Fruit fly (Drosophila melanogaster): ENCODE measurements around the gene Epg5.

Gene Epg5

DNA sequence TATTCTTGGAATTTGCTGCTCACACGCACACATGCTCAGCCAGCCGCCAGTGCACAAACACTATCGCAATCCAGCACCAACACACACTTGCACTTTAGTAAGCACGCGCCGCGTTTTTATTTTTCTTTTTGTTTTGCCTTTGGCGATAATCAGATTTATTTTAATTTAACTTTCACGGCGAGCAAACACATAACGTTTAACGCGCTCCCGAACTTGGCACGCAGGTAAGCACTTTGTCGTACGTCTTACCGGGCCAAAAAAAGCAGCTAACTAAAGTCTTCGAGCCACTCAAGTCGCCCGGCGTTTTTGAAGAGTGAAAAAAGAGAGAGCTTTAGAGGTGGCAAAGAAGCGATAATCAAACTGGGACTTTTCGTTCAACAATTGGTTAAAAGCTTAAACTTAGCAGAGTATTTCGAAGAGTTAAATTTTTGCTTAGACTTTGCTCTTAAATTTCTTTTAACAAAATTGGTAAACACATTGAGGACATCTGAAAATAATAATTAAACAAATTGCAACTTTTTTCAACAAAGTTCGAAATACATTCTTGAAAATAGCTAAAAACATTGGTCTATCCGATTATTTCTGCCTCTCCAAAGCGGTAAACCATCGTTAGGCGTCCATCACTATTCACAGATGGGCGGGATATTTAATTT is 15.3 kb downstream of the Epg5 start, which contains the start of gene Mekk1 (continued):
- TF ChIP-seq nom (GFP tag; optimal IDR thresholded peaks at IDR 0.05) (peak; percentile 62), Aef1 (GFP tag; IDR thresholded peaks at IDR 0.05) (peak; percentile 31; the same call in 1 of the 3 replicates), chif (GFP tag; optimal IDR thresholded peaks at IDR 0.05) (peak in 1 of 2 experiments; percentile 13), ems (GFP tag; optimal IDR thresholded peaks at IDR 0.05) (peak; percentile 26), CG30431 (GFP tag; optimal IDR thresholded peaks at IDR 0.05) (no peak), GATAe (GFP tag; conservative IDR thresholded peaks at IDR 0.05) (no peak), CG13775 (GFP tag; optimal IDR thresholded peaks at IDR 0.05) (peak; percentile 20), CG1792 (GFP tag; optimal IDR thresholded peaks at IDR 0.05) (peak; percentile 35), caup (GFP tag; optimal IDR thresholded peaks at IDR 0.05; ENCODE audit: severe bottlenecking) (peak; percentile 41), Abd-B (GFP tag; optimal IDR thresholded peaks at IDR 0.05) (peak; percentile 40), CG12155 (GFP tag; optimal IDR thresholded peaks at IDR 0.05) (peak; percentile 59), sc (optimal IDR thresholded peaks at IDR 0.05) (no peak), sc (GFP tag; optimal IDR thresholded peaks at IDR 0.05) (no peak), Kr (GFP tag; optimal IDR thresholded peaks at IDR 0.05) (no peak), CG18476 (GFP tag; optimal IDR thresholded peaks at IDR 0.05) (peak; percentile 35), CG3065 (GFP tag; optimal IDR thresholded peaks at IDR 0.05) (no peak), grn (GFP tag; optimal IDR thresholded peaks at IDR 0.05) (no peak), CG9727 (GFP tag; optimal IDR thresholded peaks at IDR 0.05) (peak; percentile 21), phol (tag; optimal IDR thresholded peaks at IDR 0.05) (peak; percentile 45), CG17912 (GFP tag; optimal IDR thresholded peaks at IDR 0.05) (no peak), Med (GFP tag) (peak; percentile 78), BtbVII (GFP tag; optimal IDR thresholded peaks at IDR 0.05) (no peak), CG1603 (tag; optimal IDR thresholded peaks at IDR 0.05) (no peak), CG15011 (GFP tag; optimal IDR thresholded peaks at IDR 0.05) (no peak), bsh (GFP tag; optimal IDR thresholded peaks at IDR 0.05) (peak in 1 of 2 experiments; percentile 51), az2 (GFP tag; optimal IDR thresholded peaks at IDR 0.05) (peak; percentile 43), cwo (GFP tag; optimal IDR thresholded peaks at IDR 0.05) (peak; percentile 0), Sry-δ (GFP tag; optimal IDR thresholded peaks at IDR 0.05) (peak; percentile 96), ci (GFP tag; IDR thresholded peaks at IDR 0.05) (0 out of 3 replicates have a peak, but pooled peaks have one; percentile 9), ham (GFP tag; IDR thresholded peaks at IDR 0.05) (no peak), stwl (tag; optimal IDR thresholded peaks at IDR 0.05) (no peak), bab2 (GFP tag; optimal IDR thresholded peaks at IDR 0.05) (peak; percentile 40), mirr (GFP tag; optimal IDR thresholded peaks at IDR 0.05) (no peak), CG6654 (GFP tag; optimal IDR thresholded peaks at IDR 0.05) (no peak), Stat92E (GFP tag; optimal IDR thresholded peaks at IDR 0.05) (peak in 1 of 3 experiments; percentile 52), Rx (GFP tag; IDR thresholded peaks at IDR 0.05) (no peak), CG18764 (GFP tag; optimal IDR thresholded peaks at IDR 0.05) (no peak), Max (GFP tag; optimal IDR thresholded peaks at IDR 0.05) (no peak), CG43689 (GFP tag; IDR thresholded peaks at IDR 0.05) (no peak), CG16863 (GFP tag; optimal IDR thresholded peaks at IDR 0.05) (no peak), Mad (GFP tag; optimal IDR thresholded peaks at IDR 0.05) (no peak), CG17612 (GFP tag; IDR thresholded peaks at IDR 0.05) (no peak), tio (GFP tag; optimal IDR thresholded peaks at IDR 0.05) (no peak), CG11093 (GFP tag; IDR thresholded peaks at IDR 0.05) (no peak), H2.0 (GFP tag; IDR thresholded peaks at IDR 0.05) (no peak), hth (optimal IDR thresholded peaks at IDR 0.05) (no peak), ac (GFP tag; optimal IDR thresholded peaks at IDR 0.05) (no peak), croc (GFP tag; conservative IDR thresholded peaks at IDR 0.05) (no peak), sqz (GFP tag; optimal IDR thresholded peaks at IDR 0.05) (no peak), CG4360 (GFP tag; IDR thresholded peaks at IDR 0.05) (no peak)

All from whole organism, embryonic.